Worm (Caenorhabditis elegans): Measurements from ENCODE around the gene nlp-60.
A peak's percentile ranks its signal among the peaks of the same experiment; 100 is the strongest.

Gene nlp-60

DNA sequence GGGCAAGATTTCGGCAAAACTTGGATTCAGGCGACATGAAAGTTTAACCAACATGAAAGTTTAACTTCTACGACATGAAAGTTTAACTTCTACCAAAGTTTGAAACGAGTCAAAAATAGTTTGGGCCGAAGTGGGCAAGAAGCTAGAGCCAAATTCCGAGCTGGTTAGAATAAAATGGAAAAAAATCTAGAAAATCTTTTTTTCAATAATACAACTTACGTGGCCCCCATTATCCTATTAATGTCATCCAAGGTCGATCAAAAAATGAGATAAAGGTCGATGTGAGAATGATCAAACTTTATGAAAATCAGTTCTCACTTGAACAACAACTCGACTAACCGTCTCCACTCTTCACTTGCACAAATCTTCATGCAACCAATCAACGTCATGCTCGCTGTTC lies 1.8 kb downstream of the nlp-60 start, which contains the start of gene F08B4.8:
F08B4.8 (plus strand) TSS at position 301 of the 400 bp plus-strand sequence.
- TF ChIP-seq sox-4 (tag; optimal IDR thresholded peaks at IDR 0.05) = no peak

ce11 chrIV:8673733-8674375 lies 5.3 kb downstream of the nlp-60 start:
- TF ChIP-seq jun-1 (tag; optimal IDR thresholded peaks at IDR 0.05) (no peak), sup-37 (GFP tag; optimal IDR thresholded peaks at IDR 0.05) (no peak), snpc-4 (tag; optimal IDR thresholded peaks at IDR 0.05) (no peak), lin-13 (GFP tag; optimal IDR thresholded peaks at IDR 0.05) (no peak), xbp-1 (tag; optimal IDR thresholded peaks at IDR 0.05) (no peak), efl-1 (optimal IDR thresholded peaks at IDR 0.05) (no peak), efl-1 (GFP tag; optimal IDR thresholded peaks at IDR 0.05 in 1 of 2) (peak in 1 of 2 experiments; percentile 26), unc-130 (tag; optimal IDR thresholded peaks at IDR 0.05) (no peak)

DNA sequence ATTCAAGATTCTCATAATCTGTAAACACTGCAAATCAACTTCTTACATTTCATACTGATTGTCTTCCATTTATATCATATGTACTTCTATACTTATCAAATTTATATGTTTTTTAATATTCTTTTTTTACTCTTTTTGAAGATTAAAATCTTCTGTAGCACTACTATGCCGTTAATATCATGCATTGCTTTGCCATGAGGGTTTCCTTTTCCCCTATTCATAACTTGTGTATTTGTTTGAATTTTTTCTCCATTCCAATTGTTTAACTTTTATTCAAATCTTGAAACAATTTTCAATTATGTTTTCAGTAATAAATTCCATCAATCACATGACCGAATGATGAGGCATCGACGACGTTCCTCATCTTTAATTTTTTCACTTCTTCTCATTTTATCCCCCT lies 10.5 kb downstream of the nlp-60 start, which contains the start of gene cdh-5:
cdh-5 (plus strand) TSS at position 301 of the 400 bp plus-strand sequence.
- no peak for TF ChIP-seq lin-35 (GFP tag; optimal IDR thresholded peaks at IDR 0.05)
- TF ChIP-seq vab-15 (tag; optimal IDR thresholded peaks at IDR 0.05) = no peak
- TF ChIP-seq F16B12.6 (tag; optimal IDR thresholded peaks at IDR 0.05) = no peak
- no peak for TF ChIP-seq nhr-76 (tag; optimal IDR thresholded peaks at IDR 0.05)
- no peak for TF ChIP-seq nhr-12 (tag; optimal IDR thresholded peaks at IDR 0.05)

DNA sequence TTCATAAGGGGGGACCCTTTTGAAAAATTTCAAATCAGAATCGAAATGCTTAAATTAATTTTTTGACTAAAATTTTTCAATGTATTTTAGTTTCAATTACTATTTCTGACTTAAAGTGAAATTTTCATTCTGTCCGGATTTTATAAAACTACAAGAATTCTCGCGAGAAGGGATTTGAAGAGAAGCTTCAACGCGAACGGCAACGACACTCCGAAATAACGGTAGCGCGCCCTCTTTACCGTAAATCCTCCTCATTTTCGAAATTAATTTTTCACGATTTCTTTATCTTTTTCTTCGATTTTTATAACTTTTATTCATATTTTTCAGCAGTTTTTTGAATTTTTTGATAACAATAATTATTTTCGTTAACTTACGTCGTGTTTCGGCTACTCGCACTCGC lies 13.3 kb downstream of the nlp-60 start:
- TF ChIP-seq isw-1 (GFP tag; IDR thresholded peaks at IDR 0.05) = no peak
- no peak for TF ChIP-seq pqm-1 (tag; optimal IDR thresholded peaks at IDR 0.05)
- TF ChIP-seq lin-13 (GFP tag; optimal IDR thresholded peaks at IDR 0.05) = no peak
- TF ChIP-seq ceh-82 (tag; optimal IDR thresholded peaks at IDR 0.05) = no peak
- no peak for TF ChIP-seq efl-1 (optimal IDR thresholded peaks at IDR 0.05)
- peak in 1 of 2 experiments; percentile 29 for TF ChIP-seq efl-1 (GFP tag; optimal IDR thresholded peaks at IDR 0.05 in 1 of 2)
- TF ChIP-seq dpl-1 (GFP tag; optimal IDR thresholded peaks at IDR 0.05) = peak in 1 of 3 experiments; percentile 15
- TF ChIP-seq C16A3.4 (tag; optimal IDR thresholded peaks at IDR 0.05) = no peak
- TF ChIP-seq lin-35 (GFP tag; optimal IDR thresholded peaks at IDR 0.05) = peak in 1 of 2 experiments; percentile 4
- no peak for TF ChIP-seq unc-130 (tag; optimal IDR thresholded peaks at IDR 0.05)
- TF ChIP-seq mdl-1 (tag; optimal IDR thresholded peaks at IDR 0.05) = no peak

DNA sequence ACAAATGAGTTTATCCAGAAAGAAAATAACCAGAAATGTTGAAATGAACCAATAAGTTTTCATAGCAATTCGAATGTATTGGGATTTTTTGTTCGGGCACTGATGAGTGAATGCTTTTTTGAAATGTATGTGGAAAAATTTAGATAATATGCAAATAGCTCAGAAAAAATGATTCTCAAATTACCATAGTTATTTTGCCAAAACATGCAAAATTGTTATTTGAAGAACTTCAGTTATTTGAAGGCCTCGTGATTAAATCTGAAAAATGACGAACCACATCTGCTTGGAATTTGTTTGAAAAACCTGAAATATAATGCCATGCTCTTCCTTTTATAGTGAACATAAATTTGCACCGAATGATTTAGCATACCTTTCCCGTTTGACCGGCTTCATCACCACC lies 21.0 kb downstream of the nlp-60 start, which contains the start of gene C49C8.6:
C49C8.6 (minus strand) TSS at position 101 of the 400 bp plus-strand sequence.
- TF ChIP-seq rnt-1 (tag; optimal IDR thresholded peaks at IDR 0.05) = no peak
- no peak for TF ChIP-seq tbx-2 (tag; optimal IDR thresholded peaks at IDR 0.05)
- TF ChIP-seq hlh-4 (tag; optimal IDR thresholded peaks at IDR 0.05) = no peak
- no peak for TF ChIP-seq ztf-11 (tag; optimal IDR thresholded peaks at IDR 0.05)
- TF ChIP-seq snu-23 (GFP tag; optimal IDR thresholded peaks at IDR 0.05) = no peak

- no peak for TF ChIP-seq skn-1 (tag; optimal IDR thresholded peaks at IDR 0.05)
- no peak for TF ChIP-seq efl-3 (GFP tag; optimal IDR thresholded peaks at IDR 0.05)
- no peak for TF ChIP-seq ceh-63 (GFP tag; optimal IDR thresholded peaks at IDR 0.05)
- no peak for TF ChIP-seq nhr-20 (tag; optimal IDR thresholded peaks at IDR 0.05)
- TF ChIP-seq ztf-11 (tag; optimal IDR thresholded peaks at IDR 0.05) = no peak
- TF ChIP-seq grh-1 (GFP tag; IDR thresholded peaks at IDR 0.05) = no peak
- no peak for TF ChIP-seq sox-4 (tag; optimal IDR thresholded peaks at IDR 0.05)
- TF ChIP-seq egl-13 (tag; optimal IDR thresholded peaks at IDR 0.05) = no peak
- TF ChIP-seq nhr-28 (tag; optimal IDR thresholded peaks at IDR 0.05) = no peak
- no peak for TF ChIP-seq hlh-4 (tag; optimal IDR thresholded peaks at IDR 0.05)
- TF ChIP-seq fos-1 (tag; optimal IDR thresholded peaks at IDR 0.05) = no peak
- no peak for TF ChIP-seq unc-62 (GFP tag; optimal IDR thresholded peaks at IDR 0.05)
- TF ChIP-seq lsy-2 (tag; optimal IDR thresholded peaks at IDR 0.05) = no peak
- no peak for TF ChIP-seq lin-35 (GFP tag; optimal IDR thresholded peaks at IDR 0.05)
- no peak for TF ChIP-seq nhr-11 (tag; optimal IDR thresholded peaks at IDR 0.05)
Observed at ce11 chrIV:8654115-8654628, 25.0 kb downstream of the nlp-60 start, which contains the start of gene C49C8.1. C49C8.1 (plus strand) TSS chrIV:8654578.
